Fruit fly (Drosophila melanogaster): ENCODE results near the gene Gr39a.

DNA sequence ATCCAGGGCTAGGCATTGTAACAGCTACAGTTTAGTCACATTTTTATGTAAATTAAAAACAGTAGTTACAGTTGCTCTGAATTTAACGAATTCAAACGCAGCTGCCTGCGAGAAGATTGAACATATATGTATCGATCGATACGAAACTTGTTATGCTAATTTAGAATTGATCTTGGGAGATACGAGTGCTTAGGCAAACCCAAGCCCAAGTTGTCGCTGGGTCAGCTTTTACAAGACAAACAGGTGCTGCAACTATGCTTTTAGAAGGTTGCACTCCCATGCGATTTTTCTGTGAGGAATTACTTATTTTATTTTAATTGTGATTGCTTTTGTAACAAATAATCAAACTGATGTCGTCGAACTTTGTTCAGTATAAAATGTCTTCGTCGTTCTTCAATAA is 26.2 kb downstream of the Gr39a start:
- no peak for TF ChIP-seq CG33017 (tag; optimal IDR thresholded peaks at IDR 0.05)
- TF ChIP-seq cic (GFP tag; optimal IDR thresholded peaks at IDR 0.05): no peak
- no peak for TF ChIP-seq ovo (GFP tag; optimal IDR thresholded peaks at IDR 0.05)
- TF ChIP-seq CG11617 (GFP tag; optimal IDR thresholded peaks at IDR 0.05): no peak
- no peak for TF ChIP-seq CG14711 (tag; optimal IDR thresholded peaks at IDR 0.05)
- no peak for TF ChIP-seq tj (GFP tag; optimal IDR thresholded peaks at IDR 0.05)
- TF ChIP-seq toe (GFP tag; optimal IDR thresholded peaks at IDR 0.05): no peak
